Worm (Caenorhabditis elegans) whole organism, early embryonic: ENCODE data around the gene ZK105.3.
A peak's percentile ranks its signal among the peaks of the same experiment; 100 is the strongest.

ENCODE experiments used
- B0310.2 ChIP-seq: sonication (generic microtip); optimal IDR thresholded peaks from 2 replicates; lab custom pipeline; 2016; ENCODE audit warnings: mild to moderate bottlenecking, missing genetic modification characterization, missing compliant biosample characterization
- F13C5.2 ChIP-seq: sonication (generic microtip); optimal IDR thresholded peaks from 2 replicates; lab custom pipeline; 2017; ENCODE audit warnings: mild to moderate bottlenecking, missing genetic modification characterization, inconsistent platforms, missing compliant biosample characterization
- aly-1 ChIP-seq: sonication (generic microtip); optimal IDR thresholded peaks from 2 replicates; lab custom pipeline; 2016; ENCODE audit warnings: missing genetic modification characterization, missing compliant biosample characterization
- ama-1 ChIP-seq: fragments of 150-350 bp; optimal IDR thresholded peaks from 2 replicates; lab custom pipeline; 2014
- ceh-13 ChIP-seq: fragments of 200-800 bp; sonication (Bioruptor generic); optimal IDR thresholded peaks from 2 replicates; lab custom pipeline; 2018; ENCODE audit warnings: mild to moderate bottlenecking, missing genetic modification characterization, missing compliant biosample characterization
- ceh-36 ChIP-seq: sonication (generic microtip); optimal IDR thresholded peaks from 2 replicates; lab custom pipeline; 2016; ENCODE audit warnings: missing genetic modification characterization, inconsistent platforms, missing compliant biosample characterization
- ets-7 ChIP-seq: sonication (generic microtip); optimal IDR thresholded peaks from 2 replicates; lab custom pipeline; 2016; ENCODE audit warnings: missing genotype, missing genetic modification characterization, missing compliant biosample characterization
- flt-1 ChIP-seq: fragments of 200-800 bp; sonication (Bioruptor generic); IDR thresholded peaks from 2 replicates; pipeline ENCODE4 v1.3.6; 2022; ENCODE audit warnings: missing genetic modification characterization, missing compliant biosample characterization
- hmbx-1 ChIP-seq: sonication (generic microtip); optimal IDR thresholded peaks from 2 replicates; lab custom pipeline; 2016; ENCODE audit warnings: mild to moderate bottlenecking, missing genetic modification characterization, missing compliant biosample characterization
- hmg-4 ChIP-seq: fragments of 200-800 bp; sonication (Bioruptor generic); optimal IDR thresholded peaks from 2 replicates; lab custom pipeline; 2018; ENCODE audit warnings: mild to moderate bottlenecking, missing genetic modification characterization, missing compliant biosample characterization
- hnd-1 ChIP-seq: sonication (generic microtip); optimal IDR thresholded peaks from 2 replicates; lab custom pipeline; 2016; ENCODE audit warnings: missing genetic modification characterization, missing compliant biosample characterization
- pes-1 ChIP-seq: fragments of 200-800 bp; sonication (Bioruptor generic); IDR thresholded peaks from 2 replicates; pipeline ENCODE4 v1.3.6; 2022; ENCODE audit warnings: missing genetic modification reagents, missing genetic modification characterization, missing compliant biosample characterization
- scrt-1 ChIP-seq: fragments of 200-800 bp; sonication (Bioruptor generic); IDR thresholded peaks from 2 replicates; pipeline ENCODE4 v1.3.6; 2022; ENCODE audit warnings: missing genetic modification characterization, missing compliant biosample characterization
- sea-1 ChIP-seq: fragments of 200-800 bp; sonication (Bioruptor generic); conservative IDR thresholded peaks from 2 replicates; pipeline ENCODE4 v1.3.6; 2022; ENCODE audit warnings: missing genetic modification characterization, missing compliant biosample characterization
- tbx-11 ChIP-seq: fragments of 200-800 bp; sonication (Bioruptor generic); IDR thresholded peaks from 2 replicates; pipeline ENCODE4 v1.3.6; 2022; ENCODE audit warnings: missing genetic modification characterization, missing compliant biosample characterization
- tbx-37 ChIP-seq: fragments of 200-800 bp; sonication (Bioruptor generic); conservative IDR thresholded peaks from 2 replicates; pipeline ENCODE4 v1.3.6; 2022; ENCODE audit warnings: missing genetic modification reagents, missing genetic modification characterization, missing compliant biosample characterization
- tra-4 ChIP-seq: sonication (generic microtip); optimal IDR thresholded peaks from 2 replicates; lab custom pipeline; 2017; ENCODE audit warnings: missing genetic modification characterization, missing compliant biosample characterization

Gene ZK105.3

ce11 chrV:7733240-7733765 lies 36.4 kb downstream of the ZK105.3 start:
- TF ChIP-seq aly-1 (tag; lab: Kevin White, UChicago) (no peak), ceh-36 (tag; lab: Kevin White, UChicago) (no peak)

ce11 chrV:7734909-7735308 lies 38.0 kb downstream of the ZK105.3 start, which contains the start of gene clic-1:
clic-1 (minus strand) TSS chrV:7734911.
- TF ChIP-seq tbx-37 (GFP tag; lab: Robert Waterston, UW) = no peak
- TF ChIP-seq scrt-1 (GFP tag; lab: Robert Waterston, UW) = no peak
- TF ChIP-seq F13C5.2 = peak; percentile 63

ce11 chrV:7735319-7735718 lies 38.4 kb downstream of the ZK105.3 start, which contains the start of gene srr-10:
srr-10 (plus strand) TSS chrV:7735619.
- TF ChIP-seq flt-1 = no peak
- TF ChIP-seq tbx-37 (GFP tag; lab: Robert Waterston, UW) = no peak
- TF ChIP-seq ceh-36 (tag; lab: Kevin White, UChicago) = no peak
- TF ChIP-seq tra-4 = no peak
- TF ChIP-seq scrt-1 (GFP tag; lab: Robert Waterston, UW) = no peak
- TF ChIP-seq hnd-1 (tag; lab: Kevin White, UChicago) = no peak
- TF ChIP-seq ama-1 (lab: Kevin White, UChicago) = no peak
- TF ChIP-seq aly-1 (tag; lab: Kevin White, UChicago) = no peak
- no peak for TF ChIP-seq B0310.2
- no peak for TF ChIP-seq pes-1
- no peak for TF ChIP-seq ceh-13 (GFP tag; lab: Kevin White, UChicago)
- no peak for TF ChIP-seq hmbx-1
- TF ChIP-seq ets-7 (tag; lab: Kevin White, UChicago) = no peak
- no peak for TF ChIP-seq hmg-4
- no peak for TF ChIP-seq tbx-11

ce11 chrV:7737710-7738109 lies 40.8 kb downstream of the ZK105.3 start, which contains the start of gene srr-9:
srr-9 (plus strand) TSS chrV:7738010.
- TF ChIP-seq tra-4 (no peak), pes-1 (no peak), sea-1 (GFP tag; lab: Robert Waterston, UW) (no peak), scrt-1 (GFP tag; lab: Robert Waterston, UW) (no peak), B0310.2 (no peak), tbx-37 (GFP tag; lab: Robert Waterston, UW) (no peak), hnd-1 (tag; lab: Kevin White, UChicago) (no peak), hmg-4 (no peak), F13C5.2 (no peak), ceh-36 (tag; lab: Kevin White, UChicago) (no peak), hmbx-1 (no peak), flt-1 (no peak), ama-1 (lab: Kevin White, UChicago) (no peak), ceh-13 (GFP tag; lab: Kevin White, UChicago) (no peak), ets-7 (tag; lab: Kevin White, UChicago) (no peak), tbx-11 (no peak), aly-1 (tag; lab: Kevin White, UChicago) (no peak)

ce11 chrV:7739949-7740348 lies 43.0 kb downstream of the ZK105.3 start:
- TF ChIP-seq tra-4 (no peak), ets-7 (tag; lab: Kevin White, UChicago) (no peak), tbx-37 (GFP tag; lab: Robert Waterston, UW) (no peak), sea-1 (GFP tag; lab: Robert Waterston, UW) (no peak), B0310.2 (no peak), scrt-1 (GFP tag; lab: Robert Waterston, UW) (no peak), hmg-4 (no peak), ceh-36 (tag; lab: Kevin White, UChicago) (no peak), pes-1 (no peak), ama-1 (lab: Kevin White, UChicago) (no peak), hmbx-1 (no peak), hnd-1 (tag; lab: Kevin White, UChicago) (no peak), F13C5.2 (no peak), ceh-13 (GFP tag; lab: Kevin White, UChicago) (no peak), flt-1 (no peak)

- TF ChIP-seq hnd-1 (tag; lab: Kevin White, UChicago) (no peak), tbx-37 (GFP tag; lab: Robert Waterston, UW) (no peak), flt-1 (no peak), tra-4 (no peak), sea-1 (GFP tag; lab: Robert Waterston, UW) (no peak), ama-1 (lab: Kevin White, UChicago) (no peak), ceh-13 (GFP tag; lab: Kevin White, UChicago) (no peak), F13C5.2 (no peak), aly-1 (tag; lab: Kevin White, UChicago) (no peak)
Measured at ce11 chrV:7741918-7742317, 45.0 kb downstream of the ZK105.3 start.

- TF ChIP-seq F13C5.2 (no peak), ama-1 (lab: Kevin White, UChicago) (no peak)
Measured at ce11 chrV:7742485-7742959, 45.6 kb downstream of the ZK105.3 start, which contains the start of gene fbxl-5. fbxl-5 (plus strand) TSS chrV:7742909.

ce11 chrV:7744068-7744467 lies 47.1 kb downstream of the ZK105.3 start:
- TF ChIP-seq hmbx-1 (no peak), hmg-4 (no peak), ama-1 (lab: Kevin White, UChicago) (no peak), tbx-37 (GFP tag; lab: Robert Waterston, UW) (no peak), ets-7 (tag; lab: Kevin White, UChicago) (no peak), aly-1 (tag; lab: Kevin White, UChicago) (no peak), ceh-36 (tag; lab: Kevin White, UChicago) (no peak), flt-1 (no peak), pes-1 (no peak)
